Fruit fly (Drosophila melanogaster) whole organism, pupa: ENCODE measurements around the gene CG14866.

Experiments used
- CG12605 ChIP-seq: fragments of 200-800 bp; sonication (Bioruptor generic); IDR thresholded peaks from 2 replicates; pipeline ENCODE4 v1.3.6; 2022; ENCODE audit warnings: missing biosample characterization, missing genetic modification characterization
- CG34367 ChIP-seq: fragments of 200-800 bp; sonication (Bioruptor generic); optimal IDR thresholded peaks from 2 replicates; lab custom pipeline; 2018; ENCODE audit warnings: missing biosample characterization, mild to moderate bottlenecking, missing genetic modification characterization
- CG8159 ChIP-seq: fragments of 200-800 bp; sonication (Bioruptor generic); optimal IDR thresholded peaks from 3 replicates; lab custom pipeline; 2018; ENCODE audit warnings: missing biosample characterization, mild to moderate bottlenecking, missing genetic modification characterization, moderate library complexity
- EcR ChIP-seq: fragments of 200-800 bp; sonication (Bioruptor generic); optimal IDR thresholded peaks from 3 replicates; lab custom pipeline; 2019; ENCODE audit warnings: missing biosample characterization, missing genetic modification characterization, mild to moderate bottlenecking, moderate library complexity, missing genetic modification reagents
- Snoo ChIP-seq: fragments of 200-800 bp; sonication (Bioruptor generic); optimal IDR thresholded peaks from 3 replicates; lab custom pipeline; 2017; ENCODE audit warnings: missing biosample characterization, mild to moderate bottlenecking, missing genetic modification characterization, inconsistent platforms
- fd96Ca ChIP-seq: fragments of 200-800 bp; sonication (Bioruptor generic); IDR thresholded peaks from 3 replicates; pipeline ENCODE4 v1.3.6; 2022; ENCODE audit warnings: missing biosample characterization, missing genetic modification characterization
- gl ChIP-seq: fragments of 200-800 bp; sonication (Bioruptor generic); optimal IDR thresholded peaks from 2 replicates; lab custom pipeline; 2018; ENCODE audit warnings: missing biosample characterization, mild to moderate bottlenecking, missing genetic modification characterization

- TF ChIP-seq CG8159 = no peak
- TF ChIP-seq Snoo (tag; lab: Kevin White, UChicago) = no peak
- no peak for TF ChIP-seq EcR
- TF ChIP-seq gl = no peak
- no peak for TF ChIP-seq fd96Ca (GFP tag; lab: Robert Waterston, UW)
- no peak for TF ChIP-seq CG34367 (tag; lab: Kevin White, UChicago)
- TF ChIP-seq CG12605 = no peak
Measured at dm6 chr3R:15268426-15268825, 47.8 kb upstream of the CG14866 start, which contains the start of the genes CG14864 and Zip88E.
